Worm (Caenorhabditis elegans) whole organism, early embryonic: Measurements from ENCODE around the gene gly-14.

Experiments used
- B0310.2 ChIP-seq: sonication (generic microtip); optimal IDR thresholded peaks from 2 replicates; lab custom pipeline; 2016; ENCODE audit warnings: mild to moderate bottlenecking, missing genetic modification characterization, missing compliant biosample characterization
- F13C5.2 ChIP-seq: sonication (generic microtip); optimal IDR thresholded peaks from 2 replicates; lab custom pipeline; 2017; ENCODE audit warnings: mild to moderate bottlenecking, missing genetic modification characterization, inconsistent platforms, missing compliant biosample characterization
- aly-1 ChIP-seq: sonication (generic microtip); optimal IDR thresholded peaks from 2 replicates; lab custom pipeline; 2016; ENCODE audit warnings: missing genetic modification characterization, missing compliant biosample characterization
- ama-1 ChIP-seq: fragments of 150-350 bp; optimal IDR thresholded peaks from 2 replicates; lab custom pipeline; 2014
- ceh-13 ChIP-seq: fragments of 200-800 bp; sonication (Bioruptor generic); optimal IDR thresholded peaks from 2 replicates; lab custom pipeline; 2018; ENCODE audit warnings: mild to moderate bottlenecking, missing genetic modification characterization, missing compliant biosample characterization
- ceh-36 ChIP-seq: sonication (generic microtip); optimal IDR thresholded peaks from 2 replicates; lab custom pipeline; 2016; ENCODE audit warnings: missing genetic modification characterization, inconsistent platforms, missing compliant biosample characterization
- ets-7 ChIP-seq: sonication (generic microtip); optimal IDR thresholded peaks from 2 replicates; lab custom pipeline; 2016; ENCODE audit warnings: missing genotype, missing genetic modification characterization, missing compliant biosample characterization
- flt-1 ChIP-seq: fragments of 200-800 bp; sonication (Bioruptor generic); IDR thresholded peaks from 2 replicates; pipeline ENCODE4 v1.3.6; 2022; ENCODE audit warnings: missing genetic modification characterization, missing compliant biosample characterization
- hmbx-1 ChIP-seq: sonication (generic microtip); optimal IDR thresholded peaks from 2 replicates; lab custom pipeline; 2016; ENCODE audit warnings: mild to moderate bottlenecking, missing genetic modification characterization, missing compliant biosample characterization
- hmg-4 ChIP-seq: fragments of 200-800 bp; sonication (Bioruptor generic); optimal IDR thresholded peaks from 2 replicates; lab custom pipeline; 2018; ENCODE audit warnings: mild to moderate bottlenecking, missing genetic modification characterization, missing compliant biosample characterization
- hnd-1 ChIP-seq: sonication (generic microtip); optimal IDR thresholded peaks from 2 replicates; lab custom pipeline; 2016; ENCODE audit warnings: missing genetic modification characterization, missing compliant biosample characterization
- pes-1 ChIP-seq: fragments of 200-800 bp; sonication (Bioruptor generic); IDR thresholded peaks from 2 replicates; pipeline ENCODE4 v1.3.6; 2022; ENCODE audit warnings: missing genetic modification reagents, missing genetic modification characterization, missing compliant biosample characterization
- scrt-1 ChIP-seq: fragments of 200-800 bp; sonication (Bioruptor generic); IDR thresholded peaks from 2 replicates; pipeline ENCODE4 v1.3.6; 2022; ENCODE audit warnings: missing genetic modification characterization, missing compliant biosample characterization
- sea-1 ChIP-seq: fragments of 200-800 bp; sonication (Bioruptor generic); conservative IDR thresholded peaks from 2 replicates; pipeline ENCODE4 v1.3.6; 2022; ENCODE audit warnings: missing genetic modification characterization, missing compliant biosample characterization
- tbx-11 ChIP-seq: fragments of 200-800 bp; sonication (Bioruptor generic); IDR thresholded peaks from 2 replicates; pipeline ENCODE4 v1.3.6; 2022; ENCODE audit warnings: missing genetic modification characterization, missing compliant biosample characterization
- tbx-37 ChIP-seq: fragments of 200-800 bp; sonication (Bioruptor generic); conservative IDR thresholded peaks from 2 replicates; pipeline ENCODE4 v1.3.6; 2022; ENCODE audit warnings: missing genetic modification reagents, missing genetic modification characterization, missing compliant biosample characterization
- tra-4 ChIP-seq: sonication (generic microtip); optimal IDR thresholded peaks from 2 replicates; lab custom pipeline; 2017; ENCODE audit warnings: missing genetic modification characterization, missing compliant biosample characterization

Gene gly-14

ce11 chrIII:3493138-3493537, at the start of gene gly-14:
gly-14 (minus strand) TSS chrIII:3493238.
- TF ChIP-seq hmbx-1 (tag; lab: Kevin White, UChicago): no peak
- no peak for TF ChIP-seq hmg-4
- TF ChIP-seq F13C5.2 (tag; lab: Kevin White, UChicago): no peak
- no peak for TF ChIP-seq ceh-13 (GFP tag; lab: Kevin White, UChicago)
- no peak for TF ChIP-seq ama-1 (lab: Kevin White, UChicago)

DNA sequence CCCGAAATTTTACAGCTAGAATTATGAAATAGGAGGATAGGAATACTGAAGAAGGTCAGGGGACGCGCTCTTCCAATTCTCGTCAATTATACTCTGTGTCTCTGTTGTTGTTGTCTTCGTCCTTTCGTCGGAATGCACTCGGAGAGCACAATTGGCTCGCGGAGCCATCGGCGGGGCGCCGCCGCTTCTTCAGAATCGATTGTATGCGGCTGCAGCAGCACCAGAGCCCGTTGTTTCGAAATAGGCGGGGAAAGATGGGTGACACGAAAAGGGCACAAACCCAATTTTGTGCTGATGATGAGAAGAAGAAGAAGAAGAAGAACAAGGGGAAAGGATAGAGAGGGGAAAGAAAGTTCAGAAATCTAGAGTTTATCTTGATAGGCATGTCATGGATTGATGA, 49.1 kb upstream of the gly-14 start:
- no peak for TF ChIP-seq hmbx-1 (tag; lab: Kevin White, UChicago)
- no peak for TF ChIP-seq F13C5.2 (tag; lab: Kevin White, UChicago)
- no peak for TF ChIP-seq aly-1 (tag; lab: Kevin White, UChicago)
- TF ChIP-seq hmg-4: no peak
- no peak for TF ChIP-seq sea-1 (GFP tag; lab: Robert Waterston, UW)
- TF ChIP-seq flt-1 (GFP tag; lab: Robert Waterston, UW): no peak
- TF ChIP-seq ets-7 (tag; lab: Kevin White, UChicago): no peak
- no peak for TF ChIP-seq ama-1 (lab: Kevin White, UChicago)
- no peak for TF ChIP-seq scrt-1 (GFP tag; lab: Robert Waterston, UW)
- TF ChIP-seq ceh-13 (GFP tag; lab: Kevin White, UChicago): no peak

DNA sequence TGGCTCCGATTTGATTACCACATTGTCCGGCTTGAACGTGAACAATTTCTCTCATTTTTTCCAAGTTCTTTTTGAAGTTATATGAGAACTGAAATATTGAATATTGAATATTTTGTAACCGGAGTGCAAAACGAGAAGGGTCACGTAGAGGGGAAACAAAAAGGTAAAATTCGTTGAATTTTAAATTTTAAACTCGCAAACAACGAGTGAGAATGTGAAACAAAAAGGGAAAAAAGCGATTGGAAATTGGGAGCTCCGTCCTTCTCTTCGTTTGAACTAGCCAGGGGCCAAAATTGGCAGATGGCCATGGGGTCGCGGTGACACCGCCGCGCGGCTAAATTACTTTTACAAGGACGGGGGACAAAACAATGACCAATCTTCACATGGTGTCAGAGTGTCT, 48.5 kb upstream of the gly-14 start, which contains the start of gene ben-1:
Gene ben-1 (minus strand): TSS at position 101 of the 400 bp plus-strand sequence.
- TF ChIP-seq scrt-1 (GFP tag; lab: Robert Waterston, UW): no peak
- no peak for TF ChIP-seq B0310.2 (tag; lab: Kevin White, UChicago)
- no peak for TF ChIP-seq aly-1 (tag; lab: Kevin White, UChicago)
- TF ChIP-seq tbx-37 (GFP tag; lab: Robert Waterston, UW): no peak
- TF ChIP-seq flt-1 (GFP tag; lab: Robert Waterston, UW): no peak
- no peak for TF ChIP-seq sea-1 (GFP tag; lab: Robert Waterston, UW)
- TF ChIP-seq ets-7 (tag; lab: Kevin White, UChicago): no peak
- TF ChIP-seq pes-1: no peak
- TF ChIP-seq hnd-1 (tag; lab: Kevin White, UChicago): no peak

ce11 chrIII:3541093-3541492, 48.1 kb upstream of the gly-14 start:
- TF ChIP-seq flt-1 (GFP tag; lab: Robert Waterston, UW) (no peak), scrt-1 (GFP tag; lab: Robert Waterston, UW) (no peak), tbx-11 (GFP tag; lab: Robert Waterston, UW) (no peak), hmbx-1 (tag; lab: Kevin White, UChicago) (no peak), ceh-13 (GFP tag; lab: Kevin White, UChicago) (no peak), tra-4 (tag; lab: Kevin White, UChicago) (no peak), sea-1 (GFP tag; lab: Robert Waterston, UW) (no peak), hnd-1 (tag; lab: Kevin White, UChicago) (no peak), pes-1 (no peak), B0310.2 (tag; lab: Kevin White, UChicago) (no peak), ama-1 (lab: Kevin White, UChicago) (no peak), ceh-36 (tag; lab: Kevin White, UChicago) (no peak), aly-1 (tag; lab: Kevin White, UChicago) (no peak), F13C5.2 (tag; lab: Kevin White, UChicago) (no peak), ets-7 (tag; lab: Kevin White, UChicago) (no peak), tbx-37 (GFP tag; lab: Robert Waterston, UW) (no peak), hmg-4 (no peak)

DNA sequence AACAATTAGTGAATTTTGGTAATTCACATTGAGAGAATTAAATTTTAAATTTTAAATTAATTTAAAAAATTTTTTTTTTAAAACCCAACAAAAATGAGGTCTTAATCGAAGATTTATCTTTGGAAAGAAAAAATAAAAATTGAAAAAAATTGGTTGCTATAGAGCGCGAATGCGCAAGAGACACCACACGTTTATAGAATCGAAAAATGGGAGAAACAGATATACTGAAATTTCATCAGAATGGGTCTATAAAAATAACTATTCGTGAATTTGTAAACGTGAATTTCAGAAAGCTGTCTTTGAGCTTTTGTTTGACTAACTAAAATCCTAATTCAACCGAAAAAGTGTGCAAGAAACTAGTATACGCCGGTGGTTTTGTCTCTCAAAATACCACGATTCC, 47.4 kb upstream of the gly-14 start:
- TF ChIP-seq scrt-1 (GFP tag; lab: Robert Waterston, UW) (no peak), tbx-37 (GFP tag; lab: Robert Waterston, UW) (0 out of 2 replicates have a peak, but pooled peaks have one; percentile 24), ets-7 (tag; lab: Kevin White, UChicago) (no peak), ama-1 (lab: Kevin White, UChicago) (no peak), pes-1 (peak; percentile 70), sea-1 (GFP tag; lab: Robert Waterston, UW) (no peak), flt-1 (GFP tag; lab: Robert Waterston, UW) (no peak), hmg-4 (no peak)

- TF ChIP-seq sea-1 (GFP tag; lab: Robert Waterston, UW) (no peak), ets-7 (tag; lab: Kevin White, UChicago) (no peak), tbx-37 (GFP tag; lab: Robert Waterston, UW) (no peak), F13C5.2 (tag; lab: Kevin White, UChicago) (no peak), flt-1 (GFP tag; lab: Robert Waterston, UW) (no peak), tbx-11 (GFP tag; lab: Robert Waterston, UW) (no peak), ceh-13 (GFP tag; lab: Kevin White, UChicago) (no peak), aly-1 (tag; lab: Kevin White, UChicago) (no peak), ceh-36 (tag; lab: Kevin White, UChicago) (no peak)
Measured at ce11 chrIII:3539499-3539898, 46.5 kb upstream of the gly-14 start.

ce11 chrIII:3537401-3537800, 44.4 kb upstream of the gly-14 start, which contains the start of gene cfap-20:
cfap-20 (minus strand) TSS chrIII:3537501.
- TF ChIP-seq tra-4 (tag; lab: Kevin White, UChicago): no peak
- TF ChIP-seq tbx-11 (GFP tag; lab: Robert Waterston, UW): no peak
- TF ChIP-seq aly-1 (tag; lab: Kevin White, UChicago): no peak
- no peak for TF ChIP-seq sea-1 (GFP tag; lab: Robert Waterston, UW)
- no peak for TF ChIP-seq hnd-1 (tag; lab: Kevin White, UChicago)
- TF ChIP-seq F13C5.2 (tag; lab: Kevin White, UChicago): no peak

DNA sequence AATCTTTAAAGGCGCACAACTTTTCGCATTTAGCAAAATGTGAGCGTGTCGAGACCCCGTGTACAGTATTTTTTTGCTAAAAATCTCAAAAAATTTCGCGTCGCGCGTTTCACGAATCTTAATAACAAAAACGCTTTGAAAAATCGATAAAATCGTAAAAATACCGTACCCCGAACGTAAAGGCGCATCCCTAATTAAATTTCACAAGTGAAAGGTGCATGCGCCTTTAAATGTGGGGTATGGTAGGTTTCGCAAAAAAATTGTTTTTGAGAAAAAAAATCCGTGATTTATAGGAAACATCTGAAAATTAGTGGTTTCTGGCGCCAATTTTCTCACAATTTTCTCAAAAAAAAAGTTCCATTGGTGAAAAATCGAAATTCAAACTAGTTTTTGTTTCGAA, 41.1 kb upstream of the gly-14 start:
- TF ChIP-seq hmbx-1 (tag; lab: Kevin White, UChicago): no peak
- TF ChIP-seq hnd-1 (tag; lab: Kevin White, UChicago): no peak
- no peak for TF ChIP-seq tbx-37 (GFP tag; lab: Robert Waterston, UW)
- no peak for TF ChIP-seq ets-7 (tag; lab: Kevin White, UChicago)
- TF ChIP-seq ceh-13 (GFP tag; lab: Kevin White, UChicago): no peak
